Worm (Caenorhabditis elegans): ENCODE measurements around the gene spp-13.
A peak's percentile ranks its signal among the peaks of the same experiment; 100 is the strongest.
"Not testable (repeated sequence)": the region's sequence is repeated elsewhere in the genome, so short reads cannot be mapped to it uniquely, and the experiment has no call there.

Gene spp-13

ce11 chrX:8426160-8426712, 7.9 kb upstream of the spp-13 start:
- no peak for TF ChIP-seq dao-5 (tag; optimal IDR thresholded peaks at IDR 0.05)
- TF ChIP-seq W03F9.2 (tag; optimal IDR thresholded peaks at IDR 0.05), result no peak
- no peak for TF ChIP-seq him-1 (tag; optimal IDR thresholded peaks at IDR 0.05)

ce11 chrX:8424286-8424685, 6.0 kb upstream of the spp-13 start:
- TF ChIP-seq dao-5 (tag; optimal IDR thresholded peaks at IDR 0.05) (no peak), him-1 (tag; optimal IDR thresholded peaks at IDR 0.05) (no peak)

- TF ChIP-seq dao-5 (tag; optimal IDR thresholded peaks at IDR 0.05) (no peak), him-1 (tag; optimal IDR thresholded peaks at IDR 0.05) (no peak), W03F9.2 (tag; optimal IDR thresholded peaks at IDR 0.05) (no peak)
Measured at ce11 chrX:8423633-8424032, 5.3 kb upstream of the spp-13 start, which contains the start of gene tth-1. Gene tth-1 (minus strand): TSS chrX:8423733.

ce11 chrX:8423199-8423598, 4.9 kb upstream of the spp-13 start:
- no peak for TF ChIP-seq W03F9.2 (tag; optimal IDR thresholded peaks at IDR 0.05)
- TF ChIP-seq dao-5 (tag; optimal IDR thresholded peaks at IDR 0.05), result no peak
- no peak for TF ChIP-seq him-1 (tag; optimal IDR thresholded peaks at IDR 0.05)

- TF ChIP-seq him-1 (tag; optimal IDR thresholded peaks at IDR 0.05) (no peak), dao-5 (tag; optimal IDR thresholded peaks at IDR 0.05) (no peak), W03F9.2 (tag; optimal IDR thresholded peaks at IDR 0.05) (no peak)
Measured at ce11 chrX:8422020-8422419, 3.7 kb upstream of the spp-13 start, which contains the start of gene tag-123. Gene tag-123 (minus strand): TSS chrX:8422055.

ce11 chrX:8421594-8421993, 3.3 kb upstream of the spp-13 start:
- TF ChIP-seq him-1 (tag; optimal IDR thresholded peaks at IDR 0.05) (no peak), dao-5 (tag; optimal IDR thresholded peaks at IDR 0.05) (no peak), W03F9.2 (tag; optimal IDR thresholded peaks at IDR 0.05) (no peak)

- TF ChIP-seq him-1 (tag; optimal IDR thresholded peaks at IDR 0.05), result no peak
- TF ChIP-seq W03F9.2 (tag; optimal IDR thresholded peaks at IDR 0.05), result no peak
- no peak for TF ChIP-seq dao-5 (tag; optimal IDR thresholded peaks at IDR 0.05)
Measured at ce11 chrX:8419252-8419651, 928 bp upstream of the spp-13 start.

DNA sequence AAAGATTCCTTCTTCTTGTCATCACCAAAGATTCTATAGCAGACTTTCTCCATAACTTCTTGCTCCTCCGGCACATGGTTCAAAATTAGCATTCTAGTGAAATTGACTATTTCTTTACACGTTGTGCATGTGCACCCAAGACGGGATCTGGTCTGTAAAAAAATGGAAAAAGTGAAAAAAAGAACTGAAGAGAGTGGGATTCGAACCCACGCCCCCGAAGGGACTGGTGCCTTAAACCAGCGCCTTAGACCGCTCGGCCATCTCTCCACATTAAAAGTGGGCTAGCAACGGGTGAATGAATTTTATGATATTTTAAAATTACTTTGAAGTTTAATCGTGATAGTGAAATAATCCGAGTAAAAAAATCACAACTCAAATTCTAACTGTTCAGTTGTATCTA, 597 bp downstream of the spp-13 start:
- no peak for TF ChIP-seq dao-5 (tag; optimal IDR thresholded peaks at IDR 0.05)
- no peak for TF ChIP-seq W03F9.2 (tag; optimal IDR thresholded peaks at IDR 0.05)
- no peak for TF ChIP-seq him-1 (tag; optimal IDR thresholded peaks at IDR 0.05)

DNA sequence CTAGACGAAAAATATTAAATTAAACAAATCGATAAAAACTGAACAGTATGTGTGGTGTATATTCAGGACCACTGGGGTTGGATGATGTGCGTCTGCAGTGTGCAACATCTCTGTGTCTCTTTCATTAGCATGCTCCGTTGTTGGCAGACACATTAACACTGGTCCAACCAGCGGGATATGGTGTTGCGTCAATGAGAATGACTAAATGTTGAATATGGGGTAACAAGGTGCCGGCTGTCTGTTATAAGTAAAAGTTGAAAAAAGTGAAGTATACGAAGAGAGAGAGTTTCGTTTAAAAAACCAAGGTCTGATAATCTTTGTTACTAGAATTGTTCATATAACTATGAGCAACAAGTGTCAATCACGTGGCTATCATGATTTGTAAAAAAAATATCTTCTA, 1.5 kb downstream of the spp-13 start, which contains the start of gene ced-8:
ced-8 (minus strand) TSS at position 101 of the 400 bp plus-strand sequence.
- no peak for TF ChIP-seq him-1 (tag; optimal IDR thresholded peaks at IDR 0.05)
- TF ChIP-seq W03F9.2 (tag; optimal IDR thresholded peaks at IDR 0.05), result no peak
- no peak for TF ChIP-seq dao-5 (tag; optimal IDR thresholded peaks at IDR 0.05)

ce11 chrX:8413130-8413529, 5.2 kb downstream of the spp-13 start, which contains the start of gene F08F1.4:
Gene F08F1.4 (plus strand): TSS chrX:8413430.
- TF ChIP-seq dao-5 (tag; optimal IDR thresholded peaks at IDR 0.05), result no peak

- not testable (repeated sequence) for TF ChIP-seq him-1, dao-5, W03F9.2 (tag; optimal IDR thresholded peaks at IDR 0.05)
Measured at ce11 chrX:8410754-8411153, 7.6 kb downstream of the spp-13 start, which contains the start of gene F08F1.9. Gene F08F1.9 (minus strand): TSS chrX:8410854.

DNA sequence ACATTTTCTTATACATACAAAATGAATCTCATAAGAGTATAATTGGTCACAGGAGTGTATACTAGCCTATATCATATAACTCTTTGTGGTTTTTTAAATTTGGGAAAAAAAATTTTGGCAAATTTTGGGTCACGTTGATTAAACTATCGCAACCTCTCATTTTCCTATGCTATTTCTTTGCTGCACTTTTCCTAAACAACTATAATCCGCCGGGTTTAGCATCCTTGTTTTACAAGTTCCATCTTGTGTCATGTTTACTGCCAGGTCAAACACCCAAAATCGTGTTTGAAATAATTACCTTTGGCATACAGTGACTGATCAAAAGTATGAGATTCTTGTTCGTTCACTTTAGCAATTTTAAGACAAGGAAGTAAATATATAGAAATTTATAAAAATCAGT, 10.1 kb downstream of the spp-13 start, which contains the start of gene sulp-3:
sulp-3 (minus strand) TSS at position 101 of the 400 bp plus-strand sequence.
- no peak for TF ChIP-seq W03F9.2 (tag; optimal IDR thresholded peaks at IDR 0.05)

- no peak for TF ChIP-seq dao-5 (tag; optimal IDR thresholded peaks at IDR 0.05)
- TF ChIP-seq W03F9.2 (tag; optimal IDR thresholded peaks at IDR 0.05), result no peak
- TF ChIP-seq him-1 (tag; optimal IDR thresholded peaks at IDR 0.05), result no peak
Measured at ce11 chrX:8406815-8407214, 11.5 kb downstream of the spp-13 start.

DNA sequence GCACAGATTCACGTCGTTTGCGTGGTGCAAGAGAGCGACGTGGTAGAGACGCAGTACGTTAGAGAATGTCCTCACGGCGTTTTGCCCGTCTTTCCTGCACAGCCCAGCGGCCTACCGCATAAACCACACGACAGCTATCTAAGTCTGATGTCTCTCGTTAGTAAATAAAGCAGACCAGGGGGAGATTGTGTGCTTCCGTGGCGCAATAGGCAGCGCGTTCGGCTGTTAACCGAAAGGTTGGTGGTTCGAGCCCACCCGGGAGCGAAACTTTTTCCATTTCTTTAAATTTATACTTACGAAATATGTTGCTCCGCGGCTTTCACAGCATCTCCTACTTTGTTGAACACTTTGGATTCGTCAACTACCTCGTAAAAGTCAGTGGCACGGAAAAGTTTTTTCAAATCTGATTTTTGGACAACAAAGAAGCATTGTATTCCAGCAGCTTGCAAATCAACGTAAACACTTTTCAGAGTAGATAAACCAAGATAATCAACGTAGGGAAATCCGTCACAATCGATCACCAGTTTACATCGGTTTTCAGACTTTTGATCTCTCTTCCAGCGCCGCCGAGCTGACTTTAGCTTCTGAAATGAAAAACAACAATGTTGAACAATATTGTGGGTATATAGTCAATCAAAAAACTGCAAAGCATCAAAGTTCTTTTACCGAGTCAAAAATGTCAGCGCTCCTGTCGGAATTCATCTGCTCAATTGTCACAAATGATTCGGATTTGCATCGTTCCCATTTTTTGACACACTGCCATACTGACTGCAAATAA, 13.8 kb downstream of the spp-13 start:
- TF ChIP-seq him-1 (tag; optimal IDR thresholded peaks at IDR 0.05), result peak; percentile 93
- peak; percentile 63 for TF ChIP-seq W03F9.2 (tag; optimal IDR thresholded peaks at IDR 0.05)
- peak; percentile 93 for TF ChIP-seq dao-5 (tag; optimal IDR thresholded peaks at IDR 0.05)
